Fruit fly (Drosophila melanogaster): ENCODE data around the gene Hexo1.
A peak's percentile ranks its signal among the peaks of the same experiment; 100 is the strongest.

Gene Hexo1

DNA sequence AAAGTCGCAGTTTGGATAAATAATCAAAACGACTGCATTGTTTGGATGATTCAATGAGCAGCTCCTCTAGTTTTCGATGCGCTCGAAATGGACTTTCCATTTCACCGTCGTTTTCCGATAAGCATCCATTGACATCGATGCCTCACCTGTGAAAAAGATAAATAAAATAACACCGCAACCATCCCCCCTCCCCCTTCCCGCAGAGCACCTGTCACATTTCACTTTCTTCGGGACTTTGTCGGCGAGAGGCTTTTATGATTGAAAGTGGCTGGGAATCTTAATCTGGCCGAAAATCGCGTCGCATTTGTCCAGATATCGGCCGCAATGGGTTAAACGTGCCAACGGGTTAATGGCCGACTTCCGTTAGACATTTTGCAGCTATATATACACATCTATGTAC lies 19.2 kb upstream of the Hexo1 start:
- TF ChIP-seq Rel (GFP tag; optimal IDR thresholded peaks at IDR 0.05) (no peak), Rel (tag; optimal IDR thresholded peaks at IDR 0.05) (no peak), pan (optimal IDR thresholded peaks at IDR 0.05) (no peak), CG32264 (GFP tag; optimal IDR thresholded peaks at IDR 0.05) (no peak)

- TF ChIP-seq psq (GFP tag; optimal IDR thresholded peaks at IDR 0.05), result peak; percentile 75
- TF ChIP-seq N (GFP tag; optimal IDR thresholded peaks at IDR 0.05), result no peak
- peak; percentile 83 for TF ChIP-seq h (GFP tag; optimal IDR thresholded peaks at IDR 0.05)
- TF ChIP-seq foxo (GFP tag; optimal IDR thresholded peaks at IDR 0.05), result peak in 1 of 2 experiments; percentile 86
- peak; percentile 53 for TF ChIP-seq woc (GFP tag; optimal IDR thresholded peaks at IDR 0.05)
- no peak for TF ChIP-seq tai (GFP tag; optimal IDR thresholded peaks at IDR 0.05)
- peak; percentile 55 for TF ChIP-seq ey (GFP tag; optimal IDR thresholded peaks at IDR 0.05)
- TF ChIP-seq br (GFP tag; optimal IDR thresholded peaks at IDR 0.05), result peak; percentile 56
- TF ChIP-seq HLH106 (tag; optimal IDR thresholded peaks at IDR 0.05), result peak; percentile 90
- TF ChIP-seq sage (GFP tag; optimal IDR thresholded peaks at IDR 0.05), result peak; percentile 47
- TF ChIP-seq Dfd (GFP tag; optimal IDR thresholded peaks at IDR 0.05), result no peak
- TF ChIP-seq rgr (GFP tag; optimal IDR thresholded peaks at IDR 0.05), result peak; percentile 79
- no peak for TF ChIP-seq Hr78 (GFP tag; optimal IDR thresholded peaks at IDR 0.05)
- peak; percentile 50 for TF ChIP-seq Rel (GFP tag; optimal IDR thresholded peaks at IDR 0.05)
- TF ChIP-seq Rel (tag; optimal IDR thresholded peaks at IDR 0.05), result peak; percentile 63
- peak; percentile 55 for TF ChIP-seq brk (GFP tag; optimal IDR thresholded peaks at IDR 0.05)
- TF ChIP-seq Sp1 (GFP tag; optimal IDR thresholded peaks at IDR 0.05), result peak; percentile 90
- TF ChIP-seq dmrt93B (GFP tag; optimal IDR thresholded peaks at IDR 0.05), result peak; percentile 75
- TF ChIP-seq Hnf4 (GFP tag; optimal IDR thresholded peaks at IDR 0.05), result peak; percentile 52
- TF ChIP-seq OdsH (GFP tag; optimal IDR thresholded peaks at IDR 0.05), result peak; percentile 86
- TF ChIP-seq jim (GFP tag; optimal IDR thresholded peaks at IDR 0.05), result no peak
- TF ChIP-seq CG9705 (GFP tag; optimal IDR thresholded peaks at IDR 0.05), result peak; percentile 61
- TF ChIP-seq sv (GFP tag; optimal IDR thresholded peaks at IDR 0.05), result peak; percentile 3
- peak; percentile 71 for TF ChIP-seq fru (GFP tag; optimal IDR thresholded peaks at IDR 0.05)
Observed at dm6 chr3L:4269920-4270319, 18.5 kb upstream of the Hexo1 start.

dm6 chr3L:4270949-4271827 lies 17.3 kb upstream of the Hexo1 start:
- TF ChIP-seq psq (GFP tag; optimal IDR thresholded peaks at IDR 0.05) (no peak), Rel (GFP tag; optimal IDR thresholded peaks at IDR 0.05) (no peak), Rel (tag; optimal IDR thresholded peaks at IDR 0.05) (peak; percentile 1), dmrt93B (GFP tag; optimal IDR thresholded peaks at IDR 0.05) (no peak)

DNA sequence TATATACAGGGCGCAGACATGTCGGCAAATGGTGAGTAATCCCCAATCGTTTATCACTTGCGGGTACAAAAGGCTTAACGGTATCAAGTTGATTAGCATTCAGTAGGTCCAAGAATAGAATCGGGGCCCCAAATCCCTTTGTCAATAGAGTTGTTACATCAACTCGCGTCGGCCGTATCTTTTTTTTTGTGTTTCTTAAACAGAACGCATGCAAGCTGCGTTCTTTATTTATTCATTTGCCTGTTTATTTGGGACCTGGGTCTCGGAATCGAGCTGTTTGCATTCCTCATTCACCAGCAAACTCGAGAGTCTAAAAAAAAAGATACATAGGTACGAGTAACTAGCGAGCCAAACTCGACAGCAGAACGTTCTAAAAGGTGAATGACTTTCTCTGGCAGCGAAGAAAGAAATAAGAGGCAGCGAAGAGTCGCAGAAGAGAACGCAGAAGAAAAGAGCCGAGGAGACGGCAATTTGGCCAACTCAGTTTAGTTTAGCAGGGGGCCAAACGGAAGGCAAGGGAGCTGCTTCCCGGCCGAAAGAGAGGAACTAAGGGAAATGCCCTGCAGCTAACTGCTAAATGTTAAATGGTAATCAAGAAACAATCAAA lies 16.2 kb upstream of the Hexo1 start:
- TF ChIP-seq Sp1 (GFP tag; optimal IDR thresholded peaks at IDR 0.05) (no peak), psq (GFP tag; optimal IDR thresholded peaks at IDR 0.05) (peak; percentile 10)

- TF ChIP-seq brk (GFP tag; optimal IDR thresholded peaks at IDR 0.05), result no peak
- no peak for TF ChIP-seq Vsx2 (GFP tag; optimal IDR thresholded peaks at IDR 0.05; ENCODE audit: partially characterized antibody)
- TF ChIP-seq GATAd (GFP tag; optimal IDR thresholded peaks at IDR 0.05), result no peak
- no peak for TF ChIP-seq rgr (GFP tag; optimal IDR thresholded peaks at IDR 0.05)
- TF ChIP-seq OdsH (GFP tag; optimal IDR thresholded peaks at IDR 0.05), result no peak
- TF ChIP-seq Rel (GFP tag; optimal IDR thresholded peaks at IDR 0.05), result no peak
- TF ChIP-seq Rel (tag; optimal IDR thresholded peaks at IDR 0.05), result no peak
- TF ChIP-seq Sp1 (GFP tag; optimal IDR thresholded peaks at IDR 0.05), result no peak
- TF ChIP-seq HLH106 (tag; optimal IDR thresholded peaks at IDR 0.05), result no peak
- TF ChIP-seq sv (GFP tag; optimal IDR thresholded peaks at IDR 0.05), result no peak
- no peak for TF ChIP-seq woc (GFP tag; optimal IDR thresholded peaks at IDR 0.05)
- no peak for TF ChIP-seq tai (GFP tag; optimal IDR thresholded peaks at IDR 0.05)
- TF ChIP-seq Jra (GFP tag; optimal IDR thresholded peaks at IDR 0.05), result no peak
- TF ChIP-seq ey (GFP tag; optimal IDR thresholded peaks at IDR 0.05), result no peak
- TF ChIP-seq Hr78 (GFP tag; optimal IDR thresholded peaks at IDR 0.05), result no peak
- TF ChIP-seq CG32264 (GFP tag; optimal IDR thresholded peaks at IDR 0.05), result no peak
Observed at dm6 chr3L:4277796-4278195, 10.6 kb upstream of the Hexo1 start, which contains the start of gene Ctl1. TSS of gene Ctl1 (plus strand) at chr3L:4277962.
